Worm (Caenorhabditis elegans) whole organism, L2 larva: ENCODE measurements around the gene ugt-56.

ENCODE experiments used
- alr-1 ChIP-seq: fragments of 150-350 bp; optimal IDR thresholded peaks from 2 replicates; lab custom pipeline; 2014; ENCODE audit warnings: missing biosample characterization, missing genetic modification characterization
- aly-2 ChIP-seq: fragments of 150-350 bp; optimal IDR thresholded peaks from 2 replicates; lab custom pipeline; 2014; ENCODE audit warnings: missing biosample characterization, missing genetic modification characterization
- ceh-82 ChIP-seq: fragments of 150-350 bp; optimal IDR thresholded peaks from 2 replicates; lab custom pipeline; 2014; ENCODE audit warnings: missing biosample characterization, missing genetic modification characterization
- elt-1 ChIP-seq: fragments of 150-350 bp; optimal IDR thresholded peaks from 2 replicates; lab custom pipeline; 2014; ENCODE audit warnings: missing biosample characterization, missing genetic modification characterization
- elt-3 ChIP-seq: sonication (generic microtip); optimal IDR thresholded peaks from 2 replicates; lab custom pipeline; 2017; ENCODE audit warnings: missing biosample characterization, missing genetic modification characterization
- lin-39 ChIP-seq: fragments of 150-350 bp; optimal IDR thresholded peaks from 2 replicates; lab custom pipeline; 2014; ENCODE audit warnings: missing biosample characterization, missing genetic modification reagents, missing genetic modification characterization
- mdl-1 ChIP-seq, 2 experiments: fragments of 150-350 bp in 1 of 2; sonication (generic microtip) in 1 of 2; optimal IDR thresholded peaks; 2 replicates each; lab custom pipeline; 2017; ENCODE audit warnings: missing biosample characterization in 2 of 2, missing genetic modification characterization in 2 of 2
- nhr-12 ChIP-seq: fragments of 150-350 bp; optimal IDR thresholded peaks from 2 replicates; lab custom pipeline; 2014; ENCODE audit warnings: missing biosample characterization, missing genetic modification characterization
- nhr-23 ChIP-seq: fragments of 150-350 bp; optimal IDR thresholded peaks from 2 replicates; lab custom pipeline; 2014; ENCODE audit warnings: missing biosample characterization, missing genetic modification reagents, missing genetic modification characterization
- nhr-237 ChIP-seq: fragments of 150-350 bp; optimal IDR thresholded peaks from 2 replicates; lab custom pipeline; 2014; ENCODE audit warnings: missing biosample characterization, missing genetic modification characterization
- nhr-77 ChIP-seq: fragments of 150-350 bp; optimal IDR thresholded peaks from 2 replicates; lab custom pipeline; 2014; ENCODE audit warnings: missing biosample characterization, missing genetic modification characterization
- skn-1 ChIP-seq: sonication (generic microtip); optimal IDR thresholded peaks from 2 replicates; lab custom pipeline; 2017; ENCODE audit warnings: missing biosample characterization, missing genetic modification characterization
- snpc-4 ChIP-seq: fragments of 150-350 bp; optimal IDR thresholded peaks from 2 replicates; lab custom pipeline; 2014; ENCODE audit warnings: missing biosample characterization, missing genetic modification characterization

ce11 chrV:12294091-12294490, 35.3 kb downstream of the ugt-56 start:
- TF ChIP-seq lin-39 (tag; lab: Kevin White, UChicago) (no peak), nhr-237 (tag; lab: Kevin White, UChicago) (no peak), elt-3 (tag; lab: Kevin White, UChicago) (no peak), nhr-12 (tag; lab: Kevin White, UChicago) (no peak), mdl-1 (tag; optimal IDR thresholded peaks at IDR 0.05; lab: Kevin White, UChicago) (no peak), skn-1 (tag; lab: Kevin White, UChicago) (no peak), ceh-82 (no peak), snpc-4 (tag; lab: Kevin White, UChicago) (no peak), nhr-77 (tag; lab: Kevin White, UChicago) (no peak), aly-2 (tag; lab: Kevin White, UChicago) (no peak), alr-1 (tag; lab: Kevin White, UChicago) (no peak), elt-1 (tag; lab: Kevin White, UChicago) (no peak), nhr-23 (no peak)
